Worm (Caenorhabditis elegans) whole organism, midembryonic: ENCODE data around the gene gcy-13.

Experiments used
- T22C8.4 ChIP-seq: fragments of 200-800 bp; sonication (Bioruptor generic); IDR thresholded peaks from 2 replicates; pipeline ENCODE4 v1.3.6; 2022; ENCODE audit warnings: missing genetic modification characterization, missing compliant biosample characterization
- cog-1 ChIP-seq: sonication (generic microtip); optimal IDR thresholded peaks from 2 replicates; lab custom pipeline; 2016; ENCODE audit warnings: missing genetic modification characterization, missing compliant biosample characterization

DNA sequence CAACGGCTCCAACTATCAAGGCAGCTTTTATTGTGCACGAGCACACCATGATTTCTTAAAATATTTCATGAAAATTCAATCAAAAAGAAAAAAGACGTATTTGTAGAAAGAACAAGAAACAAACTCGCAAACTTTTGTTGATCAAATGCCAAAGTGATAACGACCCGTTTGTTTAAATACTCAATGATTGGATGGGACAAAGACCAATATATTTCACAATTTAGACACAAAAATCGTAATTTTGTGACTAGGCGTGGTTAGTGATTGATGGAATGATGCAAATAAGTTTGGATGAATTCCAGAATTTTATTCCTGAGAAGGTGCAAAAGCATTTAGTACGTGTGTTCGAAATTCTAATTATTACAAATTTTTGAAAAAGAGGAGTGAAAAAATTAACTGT, 46.3 kb upstream of the gcy-13 start, which contains the start of gene cdr-2:
- TF ChIP-seq cog-1 (tag; lab: Kevin White, UChicago) = no peak
- no peak for TF ChIP-seq T22C8.4 (GFP tag; lab: Robert Waterston, UW)
